Fruit fly (Drosophila melanogaster) whole organism, prepupa: Measurements from ENCODE around the gene EloB.

Experiments used
- CG32006 ChIP-seq: fragments of 200-800 bp; sonication (Bioruptor generic); optimal IDR thresholded peaks from 3 replicates; lab custom pipeline; 2017; ENCODE audit warnings: missing biosample characterization, mild to moderate bottlenecking, missing genetic modification characterization
- CG6163 ChIP-seq: fragments of 200-800 bp; sonication (Bioruptor generic); IDR thresholded peaks from 3 replicates; pipeline ENCODE4 v1.3.6; 2022; ENCODE audit warnings: missing biosample characterization, missing genetic modification characterization
- CG7368 ChIP-seq: fragments of 200-800 bp; sonication (Bioruptor generic); optimal IDR thresholded peaks from 3 replicates; lab custom pipeline; 2016; ENCODE audit warnings: missing biosample characterization, missing genetic modification characterization
- OdsH ChIP-seq: fragments of 200-800 bp; sonication (Bioruptor generic); optimal IDR thresholded peaks from 3 replicates; lab custom pipeline; 2016; ENCODE audit warnings: missing biosample characterization, missing genetic modification characterization
- achi ChIP-seq: fragments of 200-800 bp; sonication (Bioruptor generic); optimal IDR thresholded peaks from 3 replicates; lab custom pipeline; 2016; ENCODE audit warnings: missing biosample characterization, missing genetic modification characterization
- dsx ChIP-seq: fragments of 200-800 bp; optimal IDR thresholded peaks from 3 replicates; lab custom pipeline; 2019; ENCODE audit warnings: missing biosample characterization, mild to moderate bottlenecking, missing genetic modification characterization, moderate library complexity; ENCODE audit not compliant: poor library complexity, severe bottlenecking
- fd59A ChIP-seq: fragments of 200-800 bp; sonication (Bioruptor generic); optimal IDR thresholded peaks from 2 replicates; lab custom pipeline; 2017; ENCODE audit warnings: missing biosample characterization, mild to moderate bottlenecking, missing genetic modification characterization, missing genetic modification reagents

- no peak for TF ChIP-seq CG6163
- no peak for TF ChIP-seq OdsH (GFP tag; lab: Kevin White, UChicago)
- no peak for TF ChIP-seq achi (GFP tag; lab: Kevin White, UChicago)
- no peak for TF ChIP-seq fd59A
- no peak for TF ChIP-seq CG32006 (GFP tag; lab: Kevin White, UChicago)
- TF ChIP-seq dsx = no peak
- no peak for TF ChIP-seq CG7368 (GFP tag; lab: Kevin White, UChicago)
These were observed 46.5 kb upstream of the EloB start for dm6 chr3R:20626123-20626522.
